Worm (Caenorhabditis elegans) whole organism, young adult: ENCODE measurements around the gene glb-20.
A peak's percentile ranks its signal among the peaks of the same experiment; 100 is the strongest.

Experiments used
- B0035.1 ChIP-seq: sonication (generic microtip); optimal IDR thresholded peaks from 2 replicates; lab custom pipeline; 2016; ENCODE audit warnings: missing genetic modification characterization, mild to moderate bottlenecking, missing compliant biosample characterization, missing genotype, missing genetic modification reagents
- B0336.3 ChIP-seq: fragments of 200-800 bp; sonication (Bioruptor generic); IDR thresholded peaks from 2 replicates; pipeline ENCODE4 v1.3.6; 2022; ENCODE audit warnings: missing genetic modification characterization, missing compliant biosample characterization
- D2030.7 ChIP-seq: fragments of 200-800 bp; sonication (Bioruptor generic); IDR thresholded peaks from 2 replicates; pipeline ENCODE4 v1.3.6; 2022; ENCODE audit warnings: missing genetic modification reagents, missing genetic modification characterization, missing compliant biosample characterization
- F10E7.11 ChIP-seq: sonication (generic microtip); optimal IDR thresholded peaks from 2 replicates; lab custom pipeline; 2017; ENCODE audit warnings: mild to moderate bottlenecking, missing genetic modification characterization, moderate library complexity, missing compliant biosample characterization
- F22D6.2 ChIP-seq: sonication (generic microtip); optimal IDR thresholded peaks from 2 replicates; lab custom pipeline; 2016; ENCODE audit warnings: mild to moderate bottlenecking, missing genetic modification characterization, missing compliant biosample characterization
- F57C9.4 ChIP-seq: sonication (generic microtip); optimal IDR thresholded peaks from 2 replicates; lab custom pipeline; 2017; ENCODE audit warnings: mild to moderate bottlenecking, missing genetic modification characterization, missing compliant biosample characterization
- K11D2.4 ChIP-seq: fragments of 200-800 bp; sonication (Bioruptor generic); IDR thresholded peaks from 2 replicates; pipeline ENCODE4 v1.3.6; 2022; ENCODE audit warnings: missing genetic modification reagents, missing genetic modification characterization, missing compliant biosample characterization
- Y56A3A.18 ChIP-seq: fragments of 200-800 bp; sonication (Bioruptor generic); IDR thresholded peaks from 2 replicates; pipeline ENCODE4 v1.3.6; 2022; ENCODE audit warnings: missing genetic modification reagents, missing genetic modification characterization, missing compliant biosample characterization
- akir-1 ChIP-seq: fragments of 200-800 bp; sonication (Bioruptor generic); optimal IDR thresholded peaks from 2 replicates; lab custom pipeline; 2018; ENCODE audit warnings: mild to moderate bottlenecking, missing genetic modification characterization, moderate library complexity, missing compliant biosample characterization
- ama-1 ChIP-seq, 3 experiments: fragments of 150-350 bp in 1 of 3; sonication (generic microtip) in 2 of 3; optimal IDR thresholded peaks; 2 replicates each; lab custom pipeline; 2014 to 2018; ENCODE audit warnings: missing biosample characterization in 2 of 3, missing genetic modification characterization in 2 of 3, missing genetic modification reagents in 2 of 3
- aptf-2 ChIP-seq: fragments of 200-800 bp; sonication (Bioruptor generic); conservative IDR thresholded peaks from 2 replicates; pipeline ENCODE4 v1.3.6; 2022; ENCODE audit warnings: missing genetic modification reagents, missing genetic modification characterization, missing compliant biosample characterization
- atf-7 ChIP-seq: sonication (generic microtip); optimal IDR thresholded peaks from 2 replicates; lab custom pipeline; 2017; ENCODE audit warnings: mild to moderate bottlenecking, missing genetic modification characterization, missing compliant biosample characterization
- ccch-3 ChIP-seq: fragments of 200-800 bp; sonication (Bioruptor generic); optimal IDR thresholded peaks from 2 replicates; lab custom pipeline; 2018; ENCODE audit warnings: mild to moderate bottlenecking, missing genetic modification characterization, missing compliant biosample characterization
- cebp-1 ChIP-seq, 2 experiments: fragments of 200-800 bp in 1 of 2; sonication (Bioruptor generic) in 1 of 2; sonication (generic microtip) in 1 of 2; IDR thresholded peaks in 1 of 2; optimal IDR thresholded peaks in 1 of 2; 2 replicates each; pipeline versions ENCODE4 v1.3.6 to Lab custom; 2017 to 2022; ENCODE audit warnings: missing compliant biosample characterization in 2 of 2, missing genetic modification characterization in 2 of 2, mild to moderate bottlenecking in 1 of 2, missing genetic modification reagents in 1 of 2, moderate library complexity in 1 of 2
- cebp-2 ChIP-seq: fragments of 200-800 bp; sonication (Bioruptor generic); IDR thresholded peaks from 2 replicates; pipeline ENCODE4 v1.3.6; 2022; ENCODE audit warnings: missing genetic modification characterization, missing compliant biosample characterization
- ceh-100 ChIP-seq: fragments of 200-800 bp; sonication (Bioruptor generic); IDR thresholded peaks from 2 replicates; pipeline ENCODE4 v1.3.6; 2022; ENCODE audit warnings: missing genetic modification reagents, missing genetic modification characterization, missing compliant biosample characterization
- ceh-27 ChIP-seq: fragments of 200-800 bp; sonication (Bioruptor generic); optimal IDR thresholded peaks from 2 replicates; lab custom pipeline; 2018; ENCODE audit warnings: mild to moderate bottlenecking, missing genetic modification characterization, moderate library complexity, missing compliant biosample characterization
- efl-1 ChIP-seq: fragments of 150-350 bp; optimal IDR thresholded peaks from 2 replicates; lab custom pipeline; 2014; ENCODE audit warnings: missing biosample characterization, missing genetic modification reagents, missing genetic modification characterization
- egl-44 ChIP-seq: fragments of 200-800 bp; sonication (Bioruptor generic); IDR thresholded peaks from 2 replicates; pipeline ENCODE4 v1.3.6; 2022; ENCODE audit warnings: missing genetic modification reagents, missing genetic modification characterization, missing compliant biosample characterization
- gei-17 ChIP-seq: fragments of 200-800 bp; sonication (Bioruptor generic); optimal IDR thresholded peaks from 2 replicates; lab custom pipeline; 2018; ENCODE audit warnings: mild to moderate bottlenecking, missing genetic modification characterization, missing compliant biosample characterization
- hlh-26 ChIP-seq: fragments of 200-800 bp; sonication (Bioruptor generic); conservative IDR thresholded peaks from 2 replicates; pipeline ENCODE4 v1.3.6; 2022; ENCODE audit warnings: missing genetic modification reagents, missing genetic modification characterization, missing compliant biosample characterization
- hmg-1.2 ChIP-seq: fragments of 200-800 bp; sonication (Bioruptor generic); IDR thresholded peaks from 2 replicates; pipeline ENCODE4 v1.3.6; 2022; ENCODE audit warnings: missing genetic modification reagents, missing genetic modification characterization, missing compliant biosample characterization
- lag-1 ChIP-seq: fragments of 200-800 bp; sonication (Bioruptor generic); IDR thresholded peaks from 2 replicates; pipeline ENCODE4 v1.3.6; 2022; ENCODE audit warnings: missing genetic modification reagents, missing genetic modification characterization, missing compliant biosample characterization
- let-526 ChIP-seq: fragments of 200-800 bp; sonication (Bioruptor generic); IDR thresholded peaks from 2 replicates; pipeline ENCODE4 v1.3.6; 2022; ENCODE audit warnings: missing genetic modification reagents, missing genetic modification characterization, missing compliant biosample characterization
- lin-26 ChIP-seq: fragments of 200-800 bp; sonication (Bioruptor generic); IDR thresholded peaks from 2 replicates; pipeline ENCODE4 v1.3.6; 2022; ENCODE audit warnings: missing genetic modification reagents, missing genetic modification characterization, missing compliant biosample characterization
- lin-40 ChIP-seq: sonication (generic microtip); optimal IDR thresholded peaks from 2 replicates; lab custom pipeline; 2016; ENCODE audit warnings: missing genetic modification characterization, mild to moderate bottlenecking, missing compliant biosample characterization, missing genotype, missing genetic modification reagents
- lin-54 ChIP-seq: fragments of 200-800 bp; sonication (Bioruptor generic); optimal IDR thresholded peaks from 2 replicates; lab custom pipeline; 2018; ENCODE audit warnings: mild to moderate bottlenecking, missing genetic modification characterization, missing compliant biosample characterization
- lsy-27 ChIP-seq: sonication (generic microtip); optimal IDR thresholded peaks from 2 replicates; lab custom pipeline; 2017; ENCODE audit warnings: missing genetic modification characterization, mild to moderate bottlenecking, missing compliant biosample characterization, antibody characterized with exemption, missing genotype, borderline replicate concordance; ENCODE audit not compliant: insufficient read depth
- madf-10 ChIP-seq: sonication (generic microtip); optimal IDR thresholded peaks from 2 replicates; lab custom pipeline; 2016; ENCODE audit warnings: mild to moderate bottlenecking, missing genetic modification characterization, missing compliant biosample characterization
- madf-3 ChIP-seq: fragments of 200-800 bp; sonication (Bioruptor generic); IDR thresholded peaks from 2 replicates; pipeline ENCODE4 v1.3.6; 2022; ENCODE audit warnings: missing genetic modification reagents, missing genetic modification characterization, missing compliant biosample characterization
- mcd-1 ChIP-seq: fragments of 200-800 bp; sonication (Bioruptor generic); IDR thresholded peaks from 2 replicates; pipeline ENCODE4 v1.3.6; 2022; ENCODE audit warnings: missing genetic modification reagents, missing genetic modification characterization, missing compliant biosample characterization
- mel-28 ChIP-seq: sonication (generic microtip); optimal IDR thresholded peaks from 2 replicates; lab custom pipeline; 2016; ENCODE audit warnings: borderline replicate concordance, mild to moderate bottlenecking, missing genetic modification characterization, missing compliant biosample characterization
- nfya-1 ChIP-seq: sonication (generic microtip); optimal IDR thresholded peaks from 2 replicates; lab custom pipeline; 2017; ENCODE audit warnings: antibody characterized with exemption, missing compliant biosample characterization, missing genetic modification characterization, borderline replicate concordance; ENCODE audit not compliant: insufficient read depth
- nfyb-1 ChIP-seq: fragments of 200-800 bp; sonication (Bioruptor generic); IDR thresholded peaks from 2 replicates; pipeline ENCODE4 v1.3.6; 2022; ENCODE audit warnings: missing genetic modification reagents, missing genetic modification characterization, missing compliant biosample characterization
- pbrm-1 ChIP-seq: fragments of 200-800 bp; sonication (Bioruptor generic); IDR thresholded peaks from 2 replicates; pipeline ENCODE4 v1.3.6; 2022; ENCODE audit warnings: missing genetic modification reagents, missing genetic modification characterization, missing compliant biosample characterization
- rcor-1 ChIP-seq: fragments of 200-800 bp; sonication (Bioruptor generic); IDR thresholded peaks from 2 replicates; pipeline ENCODE4 v1.3.6; 2022; ENCODE audit warnings: missing genetic modification reagents, missing genetic modification characterization, missing compliant biosample characterization
- rec-8 ChIP-seq, 2 experiments: sonication (generic microtip); optimal IDR thresholded peaks; 2 replicates each; lab custom pipeline; 2016; ENCODE audit warnings: mild to moderate bottlenecking in 2 of 2, missing genetic modification characterization in 2 of 2, missing genetic modification reagents in 2 of 2, missing genotype in 2 of 2, missing biosample characterization in 1 of 2, missing compliant biosample characterization in 1 of 2, moderate library complexity in 1 of 2
- repo-1 ChIP-seq: sonication (generic microtip); optimal IDR thresholded peaks from 2 replicates; lab custom pipeline; 2017; ENCODE audit warnings: mild to moderate bottlenecking, missing genetic modification characterization, missing compliant biosample characterization
- snpc-4 ChIP-seq, 5 experiments: fragments of 150-350 bp in 1 of 5; sonication (generic microtip) in 4 of 5; optimal IDR thresholded peaks; 2 replicates each; lab custom pipeline; 2014 to 2018; ENCODE audit warnings: missing genetic modification characterization in 5 of 5, missing biosample characterization in 3 of 5, antibody characterized with exemption in 2 of 5, mild to moderate bottlenecking in 2 of 5, missing compliant biosample characterization in 2 of 5, missing genotype in 2 of 5, moderate library complexity in 2 of 5, missing genetic modification reagents in 1 of 5
- somi-1 ChIP-seq: fragments of 200-800 bp; sonication (Bioruptor generic); optimal IDR thresholded peaks from 2 replicates; lab custom pipeline; 2018; ENCODE audit warnings: mild to moderate bottlenecking, missing genetic modification characterization, missing compliant biosample characterization
- sptf-2 ChIP-seq: fragments of 200-800 bp; sonication (Bioruptor generic); optimal IDR thresholded peaks from 2 replicates; lab custom pipeline; 2018; ENCODE audit warnings: mild to moderate bottlenecking, missing genetic modification characterization, missing compliant biosample characterization
- tbp1 ChIP-seq: fragments of 200-800 bp; sonication (Bioruptor generic); optimal IDR thresholded peaks from 2 replicates; lab custom pipeline; 2018; ENCODE audit warnings: mild to moderate bottlenecking, missing genetic modification characterization, missing compliant biosample characterization
- tbx-9 ChIP-seq: sonication (generic microtip); optimal IDR thresholded peaks from 2 replicates; lab custom pipeline; 2016; ENCODE audit warnings: borderline replicate concordance, missing genetic modification characterization, inconsistent platforms, missing compliant biosample characterization
- unc-62 ChIP-seq: fragments of 150-350 bp; optimal IDR thresholded peaks from 2 replicates; lab custom pipeline; 2014; ENCODE audit warnings: missing biosample characterization, missing genetic modification reagents, missing genetic modification characterization
- ztf-3 ChIP-seq: fragments of 200-800 bp; sonication (Bioruptor generic); optimal IDR thresholded peaks from 2 replicates; lab custom pipeline; 2018; ENCODE audit warnings: mild to moderate bottlenecking, missing genetic modification characterization, missing compliant biosample characterization
- ztf-6 ChIP-seq: fragments of 200-800 bp; sonication (Bioruptor generic); IDR thresholded peaks from 2 replicates; pipeline ENCODE4 v1.3.6; 2022; ENCODE audit warnings: missing genetic modification reagents, missing genetic modification characterization, missing compliant biosample characterization

The glb-20 gene

ce11 chrX:13514384-13514783, 41.6 kb downstream of the glb-20 start (continued):
- TF ChIP-seq D2030.7 (GFP tag; lab: Robert Waterston, UW) (no peak), ceh-27 (peak; percentile 76), egl-44 (GFP tag; lab: Robert Waterston, UW) (no peak), ztf-3 (GFP tag; lab: Kevin White, UChicago) (no peak), nfyb-1 (GFP tag; lab: Robert Waterston, UW) (peak; percentile 73), repo-1 (peak; percentile 71), let-526 (no peak), lsy-27 (tag; lab: Kevin White, UChicago) (no peak), F22D6.2 (peak; percentile 74), unc-62 (no peak), ccch-3 (GFP tag; lab: Kevin White, UChicago) (no peak), F10E7.11 (tag; lab: Kevin White, UChicago) (peak; percentile 34), Y56A3A.18 (peak; percentile 75; the same call in 1 of the 2 replicates), nfya-1 (tag; lab: Kevin White, UChicago) (no peak), madf-10 (tag; lab: Kevin White, UChicago) (peak; percentile 72), ceh-100 (GFP tag; lab: Robert Waterston, UW) (0 out of 2 replicates have a peak, but pooled peaks have one; percentile 11), tbp1 (GFP tag; lab: Kevin White, UChicago) (peak; percentile 74), lin-40 (tag; lab: Kevin White, UChicago) (peak; percentile 98), F57C9.4 (tag; lab: Kevin White, UChicago) (no peak), rec-8 (tag; optimal IDR thresholded peaks at IDR 0.05; lab: Kevin White, UChicago) (no peak), akir-1 (peak; percentile 38), mcd-1 (peak; percentile 63), lag-1 (GFP tag; lab: Robert Waterston, UW) (no peak), cebp-2 (GFP tag; lab: Robert Waterston, UW) (0 out of 2 replicates have a peak, but pooled peaks have one; percentile 53), K11D2.4 (GFP tag; lab: Robert Waterston, UW) (peak; percentile 90), aptf-2 (GFP tag; lab: Robert Waterston, UW) (no peak), tbx-9 (tag; lab: Kevin White, UChicago) (no peak), efl-1 (GFP tag; lab: Kevin White, UChicago) (no peak), somi-1 (GFP tag; lab: Kevin White, UChicago) (peak; percentile 71), ztf-6 (GFP tag; lab: Robert Waterston, UW) (no peak), lin-26 (no peak), ama-1 (optimal IDR thresholded peaks at IDR 0.05; lab: Kevin White, UChicago) (no peak), ama-1 (GFP tag; optimal IDR thresholded peaks at IDR 0.05; lab: Kevin White, UChicago) (peak in 1 of 2 experiments; percentile 7), cebp-1 (GFP tag; IDR thresholded peaks at IDR 0.05; lab: Robert Waterston, UW) (no peak; the same call in 1 of the 2 replicates), cebp-1 (tag; optimal IDR thresholded peaks at IDR 0.05; lab: Kevin White, UChicago) (peak; percentile 83), gei-17 (GFP tag; lab: Kevin White, UChicago) (peak; percentile 95), sptf-2 (GFP tag; lab: Kevin White, UChicago) (no peak), hlh-26 (GFP tag; lab: Robert Waterston, UW) (no peak), lin-54 (GFP tag; lab: Kevin White, UChicago) (peak; percentile 60), B0035.1 (tag; lab: Kevin White, UChicago) (peak; percentile 67), B0336.3 (GFP tag; lab: Robert Waterston, UW) (peak; percentile 74), pbrm-1 (peak; percentile 66), mel-28 (tag; lab: Kevin White, UChicago) (no peak), madf-3 (GFP tag; lab: Robert Waterston, UW) (no peak), atf-7 (tag; lab: Kevin White, UChicago) (peak; percentile 66), rcor-1 (GFP tag; lab: Robert Waterston, UW) (peak; percentile 78), snpc-4 (GFP tag; optimal IDR thresholded peaks at IDR 0.05; lab: Kevin White, UChicago) (no peak), snpc-4 (tag; optimal IDR thresholded peaks at IDR 0.05; lab: Kevin White, UChicago) (peak in 3 of 4 experiments; percentile 52 to 64 (median 63)), hmg-1.2 (GFP tag; lab: Robert Waterston, UW) (peak; percentile 60)
